Fruit fly (Drosophila melanogaster) whole organism, embryonic: ENCODE data around the gene CkIIalpha-i3.

Experiments used
- Bteb2 ChIP-seq: fragments of 200-800 bp; sonication (Bioruptor generic); optimal IDR thresholded peaks from 2 replicates; lab custom pipeline; 2016; ENCODE audit warnings: missing biosample characterization, missing genetic modification characterization
- CG10147 ChIP-seq: fragments of 200-800 bp; sonication (Bioruptor generic); optimal IDR thresholded peaks from 2 replicates; lab custom pipeline; 2019; ENCODE audit warnings: missing biosample characterization, mild to moderate bottlenecking, missing genetic modification characterization, moderate library complexity
- CG10209 ChIP-seq: fragments of 200-800 bp; sonication (Bioruptor generic); optimal IDR thresholded peaks from 3 replicates; lab custom pipeline; 2017; ENCODE audit warnings: missing biosample characterization, mild to moderate bottlenecking, missing genetic modification characterization, missing genetic modification reagents
- CG10267 ChIP-seq: fragments of 200-800 bp; sonication (Bioruptor generic); optimal IDR thresholded peaks from 2 replicates; lab custom pipeline; 2018; ENCODE audit warnings: missing biosample characterization, mild to moderate bottlenecking, missing genetic modification characterization, moderate library complexity
- CG11093 ChIP-seq: fragments of 200-800 bp; sonication (Bioruptor generic); IDR thresholded peaks from 3 replicates; pipeline ENCODE4 v1.3.6; 2022; ENCODE audit warnings: missing biosample characterization, missing genetic modification characterization
- CG12236 ChIP-seq: fragments of 200-800 bp; sonication (Bioruptor generic); optimal IDR thresholded peaks from 2 replicates; lab custom pipeline; 2016; ENCODE audit warnings: missing biosample characterization, missing genetic modification characterization
- CG3065 ChIP-seq: fragments of 200-800 bp; sonication (Bioruptor generic); optimal IDR thresholded peaks from 2 replicates; lab custom pipeline; 2016; ENCODE audit warnings: missing biosample characterization, missing genetic modification characterization
- CG34422 ChIP-seq: fragments of 200-800 bp; sonication (Bioruptor generic); IDR thresholded peaks from 3 replicates; pipeline ENCODE4 v1.3.6; 2022; ENCODE audit warnings: missing biosample characterization, missing genetic modification characterization
- CG42726 ChIP-seq: fragments of 200-800 bp; sonication (Bioruptor generic); IDR thresholded peaks from 2 replicates; pipeline ENCODE4 v1.3.6; 2022; ENCODE audit warnings: missing biosample characterization, missing genetic modification characterization; ENCODE audit not compliant: partially characterized antibody
- CG4707 ChIP-seq: fragments of 200-800 bp; sonication (Bioruptor generic); optimal IDR thresholded peaks from 2 replicates; lab custom pipeline; 2018; ENCODE audit warnings: missing biosample characterization, mild to moderate bottlenecking, missing genetic modification characterization, moderate library complexity
- CG4820 ChIP-seq: fragments of 200-800 bp; sonication (Bioruptor generic); optimal IDR thresholded peaks from 3 replicates; lab custom pipeline; 2016; ENCODE audit warnings: missing biosample characterization, missing genetic modification characterization
- CG5245 ChIP-seq: fragments of 200-800 bp; sonication (Bioruptor generic); optimal IDR thresholded peaks from 3 replicates; lab custom pipeline; 2016; ENCODE audit warnings: missing biosample characterization, missing genetic modification characterization
- CG6854 ChIP-seq: fragments of 200-800 bp; sonication (Bioruptor generic); optimal IDR thresholded peaks from 3 replicates; lab custom pipeline; 2017; ENCODE audit warnings: missing biosample characterization, mild to moderate bottlenecking, missing genetic modification characterization
- CG7839 ChIP-seq: fragments of 200-800 bp; sonication (Bioruptor generic); optimal IDR thresholded peaks from 3 replicates; lab custom pipeline; 2018; ENCODE audit warnings: missing biosample characterization, mild to moderate bottlenecking, missing genetic modification characterization, moderate library complexity
- CG8281 ChIP-seq: fragments of 200-800 bp; sonication (Bioruptor generic); optimal IDR thresholded peaks from 2 replicates; lab custom pipeline; 2018; ENCODE audit warnings: missing biosample characterization, mild to moderate bottlenecking, missing genetic modification characterization, moderate library complexity
- CG9797 ChIP-seq: fragments of 200-800 bp; sonication (Bioruptor generic); optimal IDR thresholded peaks from 3 replicates; lab custom pipeline; 2018; ENCODE audit warnings: missing biosample characterization, mild to moderate bottlenecking, missing genetic modification characterization
- D19B ChIP-seq: fragments of 200-800 bp; sonication (Bioruptor generic); optimal IDR thresholded peaks from 2 replicates; lab custom pipeline; 2017; ENCODE audit warnings: missing biosample characterization, mild to moderate bottlenecking, missing genetic modification characterization
- Ets65A ChIP-seq: fragments of 200-800 bp; sonication (Bioruptor generic); peaks from one replicate; lab custom pipeline; 2016; ENCODE audit warnings: missing biosample characterization, missing genetic modification characterization
- Fer3 ChIP-seq: fragments of 200-800 bp; sonication (Bioruptor generic); optimal IDR thresholded peaks from 2 replicates; lab custom pipeline; 2018; ENCODE audit warnings: missing biosample characterization, mild to moderate bottlenecking, missing genetic modification characterization, moderate library complexity
- H15 ChIP-seq: fragments of 200-800 bp; sonication (Bioruptor generic); IDR thresholded peaks from 3 replicates; pipeline ENCODE4 v1.3.6; 2022; ENCODE audit warnings: missing biosample characterization, missing genetic modification characterization
- HLH54F ChIP-seq: fragments of 200-800 bp; sonication (Bioruptor generic); optimal IDR thresholded peaks from 3 replicates; lab custom pipeline; 2016; ENCODE audit warnings: missing biosample characterization, missing genetic modification characterization
- Hand ChIP-seq: fragments of 200-800 bp; sonication (Bioruptor generic); optimal IDR thresholded peaks from 2 replicates; lab custom pipeline; 2017; ENCODE audit warnings: mild to moderate bottlenecking, missing biosample characterization, missing genetic modification reagents, missing genetic modification characterization
- Jarid2 ChIP-seq: fragments of 200-800 bp; sonication (Bioruptor generic); optimal IDR thresholded peaks from 3 replicates; lab custom pipeline; 2017; ENCODE audit warnings: mild to moderate bottlenecking, missing biosample characterization, missing genetic modification reagents, missing genetic modification characterization
- Pdp1 ChIP-seq, 2 experiments: fragments of 200-800 bp; sonication (Bioruptor generic); optimal IDR thresholded peaks; 3 replicates each; lab custom pipeline; 2016; ENCODE audit warnings: missing biosample characterization in 2 of 2, missing genetic modification characterization in 2 of 2, mild to moderate bottlenecking in 1 of 2, moderate library complexity in 1 of 2
- Ptx1 ChIP-seq: fragments of 200-800 bp; sonication (Bioruptor generic); IDR thresholded peaks from 2 replicates; pipeline ENCODE4 v1.3.6; 2022; ENCODE audit warnings: missing biosample characterization, missing genetic modification characterization
- Scr ChIP-seq: fragments of 200-800 bp; sonication (Bioruptor generic); IDR thresholded peaks from 2 replicates; pipeline ENCODE4 v1.3.6; 2022; ENCODE audit warnings: missing biosample characterization, missing genetic modification characterization; ENCODE audit not compliant: partially characterized antibody
- Sox102F ChIP-seq: fragments of 200-800 bp; sonication (Bioruptor generic); optimal IDR thresholded peaks from 2 replicates; lab custom pipeline; 2018; ENCODE audit warnings: missing biosample characterization, mild to moderate bottlenecking, missing genetic modification characterization, moderate library complexity
- ash1 ChIP-seq: fragments of 200-800 bp; sonication (Bioruptor generic); optimal IDR thresholded peaks from 2 replicates; lab custom pipeline; 2018; ENCODE audit warnings: missing biosample characterization, mild to moderate bottlenecking, missing genetic modification characterization
- az2 ChIP-seq: fragments of 200-800 bp; sonication (Bioruptor generic); optimal IDR thresholded peaks from 3 replicates; lab custom pipeline; 2016; ENCODE audit warnings: missing biosample characterization, missing genetic modification characterization
- cad ChIP-seq: fragments of >200 bp; optimal IDR thresholded peaks from 2 replicates; lab custom pipeline; 2017; ENCODE audit warnings: missing biosample characterization, missing genetic modification characterization
- cato ChIP-seq: fragments of 200-800 bp; sonication (Bioruptor generic); optimal IDR thresholded peaks from 2 replicates; lab custom pipeline; 2016; ENCODE audit warnings: missing biosample characterization, missing genetic modification characterization, borderline replicate concordance
- crp ChIP-seq, 2 experiments: fragments of 200-800 bp; sonication (Bioruptor generic); optimal IDR thresholded peaks; 2 replicates in 1 of 2; 3 replicates in 1 of 2; lab custom pipeline; 2017; ENCODE audit warnings: missing biosample characterization in 2 of 2, missing genetic modification characterization in 2 of 2, mild to moderate bottlenecking in 1 of 2, moderate library complexity in 1 of 2
- dan ChIP-seq: fragments of 200-800 bp; sonication (Bioruptor generic); IDR thresholded peaks from 2 replicates; pipeline ENCODE4 v1.3.6; 2022; ENCODE audit warnings: missing biosample characterization, missing genetic modification characterization
- ewg ChIP-seq: fragments of 200-800 bp; sonication (Bioruptor generic); optimal IDR thresholded peaks from 3 replicates; lab custom pipeline; 2017; ENCODE audit warnings: mild to moderate bottlenecking, missing biosample characterization, missing genetic modification reagents, missing genetic modification characterization
- gfzf ChIP-seq: fragments of 200-800 bp; sonication (Bioruptor generic); optimal IDR thresholded peaks from 2 replicates; lab custom pipeline; 2016; ENCODE audit warnings: missing biosample characterization, mild to moderate bottlenecking, missing genetic modification characterization, moderate library complexity
- gt ChIP-seq: fragments of 200-800 bp; sonication (Bioruptor generic); IDR thresholded peaks from 2 replicates; pipeline ENCODE4 v1.3.6; 2022; ENCODE audit warnings: missing biosample characterization, missing genetic modification characterization
- jigr1 ChIP-seq: fragments of 200-800 bp; sonication (Bioruptor generic); IDR thresholded peaks from 3 replicates; pipeline ENCODE4 v1.3.6; 2022; ENCODE audit warnings: missing biosample characterization, missing genetic modification characterization
- jing ChIP-seq: fragments of 200-800 bp; sonication (Bioruptor generic); optimal IDR thresholded peaks from 2 replicates; lab custom pipeline; 2018; ENCODE audit warnings: missing biosample characterization, mild to moderate bottlenecking, missing genetic modification characterization
- nmo ChIP-seq: fragments of 200-800 bp; sonication (Bioruptor generic); optimal IDR thresholded peaks from 2 replicates; lab custom pipeline; 2018; ENCODE audit warnings: missing biosample characterization, mild to moderate bottlenecking, missing genetic modification characterization, moderate library complexity
- onecut ChIP-seq: fragments of 200-800 bp; sonication (Bioruptor generic); IDR thresholded peaks from 2 replicates; pipeline ENCODE4 v1.3.6; 2022; ENCODE audit warnings: missing biosample characterization, missing genetic modification characterization
- pan ChIP-seq, 4 experiments: fragments of >200 bp in 3 of 4; fragments of 200-800 bp in 1 of 4; sonication (Bioruptor generic) in 1 of 4; optimal IDR thresholded peaks in 3 of 4; IDR thresholded peaks in 1 of 4; 2 replicates each; pipeline versions ENCODE4 v1.3.6 to Lab custom; 2017 to 2022; ENCODE audit warnings: missing biosample characterization in 2 of 4, missing genetic modification characterization in 2 of 4, mixed read lengths in 1 of 4
- pzg ChIP-seq: fragments of 200-800 bp; sonication (Bioruptor generic); optimal IDR thresholded peaks from 3 replicates; lab custom pipeline; 2018; ENCODE audit warnings: missing biosample characterization, mild to moderate bottlenecking, missing genetic modification characterization, moderate library complexity
- rib ChIP-seq: fragments of 200-800 bp; sonication (Bioruptor generic); IDR thresholded peaks from 2 replicates; pipeline ENCODE4 v1.3.6; 2022; ENCODE audit warnings: missing biosample characterization, missing genetic modification characterization
- sens ChIP-seq: fragments of 200-800 bp; sonication (Bioruptor generic); peaks from one replicate; lab custom pipeline; 2016; ENCODE audit warnings: missing biosample characterization, missing genetic modification characterization
- sug ChIP-seq: fragments of 200-800 bp; optimal IDR thresholded peaks from 2 replicates; lab custom pipeline; 2019; ENCODE audit warnings: missing biosample characterization, mild to moderate bottlenecking, missing genetic modification characterization, moderate library complexity
- tll ChIP-seq, 2 experiments: fragments of 200-800 bp in 1 of 2; fragments of >200 bp in 1 of 2; sonication (Bioruptor generic) in 1 of 2; optimal IDR thresholded peaks; 2 replicates each; lab custom pipeline; 2017 to 2019; ENCODE audit warnings: missing biosample characterization in 2 of 2, missing genetic modification characterization in 2 of 2, mild to moderate bottlenecking in 1 of 2, moderate library complexity in 1 of 2
- ttk ChIP-seq: fragments of 200-800 bp; sonication (Bioruptor generic); IDR thresholded peaks from 2 replicates; pipeline ENCODE4 v2.1.2; 2022; ENCODE audit warnings: missing biosample characterization, missing genetic modification characterization
- tx ChIP-seq: fragments of 200-800 bp; sonication (Bioruptor generic); optimal IDR thresholded peaks from 2 replicates; lab custom pipeline; 2016; ENCODE audit warnings: missing biosample characterization, missing genetic modification characterization
- yki ChIP-seq: fragments of >200 bp; optimal IDR thresholded peaks from 3 replicates; lab custom pipeline; 2018
- zfh1 ChIP-seq: fragments of 200-800 bp; sonication (Bioruptor generic); IDR thresholded peaks from 3 replicates; pipeline ENCODE4 v1.3.6; 2022; ENCODE audit warnings: missing biosample characterization, missing genetic modification characterization
- zfh2 ChIP-seq: fragments of 200-800 bp; sonication (Bioruptor generic); optimal IDR thresholded peaks from 2 replicates; lab custom pipeline; 2016; ENCODE audit warnings: missing biosample characterization, missing genetic modification characterization

The CkIIalpha-i3 gene

DNA sequence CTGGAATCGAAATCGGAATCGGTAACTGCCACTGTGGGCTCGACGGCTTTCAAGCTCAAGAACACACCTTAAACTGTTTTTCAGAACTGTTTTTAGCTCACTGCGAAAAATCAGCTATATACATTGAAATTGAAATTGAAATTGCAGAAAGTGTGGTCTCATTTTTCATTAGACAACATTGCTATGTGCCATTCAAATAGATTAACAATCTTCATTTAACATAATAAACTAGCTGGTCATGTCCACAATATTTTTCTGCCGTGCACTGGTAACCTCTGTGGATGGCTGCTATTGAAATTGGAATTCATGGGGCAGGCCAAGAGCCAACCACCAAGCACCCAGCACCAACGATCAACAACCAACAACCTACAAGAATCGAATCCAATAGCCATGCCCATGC is 25.5 kb upstream of the CkIIalpha-i3 start (continued):
- no peak for TF ChIP-seq crp (GFP tag; optimal IDR thresholded peaks at IDR 0.05; lab: Kevin White, UChicago)
- no peak for TF ChIP-seq tll (GFP tag; optimal IDR thresholded peaks at IDR 0.05; lab: Kevin White, UChicago)
- TF ChIP-seq HLH54F = no peak
- no peak for TF ChIP-seq CG10147 (GFP tag; lab: Kevin White, UChicago)
- TF ChIP-seq gt (GFP tag; lab: Robert Waterston, UW) = no peak
- no peak for TF ChIP-seq CG6854 (GFP tag; lab: Kevin White, UChicago)
- peak; percentile 84 for TF ChIP-seq sens (GFP tag; lab: Kevin White, UChicago)
- TF ChIP-seq sug (tag; lab: Kevin White, UChicago) = no peak
- no peak for TF ChIP-seq yki (lab: Kevin White, UChicago)
- TF ChIP-seq Fer3 (tag; lab: Kevin White, UChicago) = no peak
- no peak for TF ChIP-seq D19B (GFP tag; lab: Kevin White, UChicago)
- no peak for TF ChIP-seq pan (optimal IDR thresholded peaks at IDR 0.05; lab: Kevin White, UChicago)
- TF ChIP-seq pan (GFP tag; optimal IDR thresholded peaks at IDR 0.05 in 1 of 2, IDR thresholded peaks at IDR 0.05 in 1 of 2) = no peak
- no peak for TF ChIP-seq tx
- TF ChIP-seq CG7839 (tag; lab: Kevin White, UChicago) = peak; percentile 9
- no peak for TF ChIP-seq dan (GFP tag; lab: Robert Waterston, UW)
- TF ChIP-seq Sox102F = no peak
- TF ChIP-seq rib = no peak
- no peak for TF ChIP-seq ttk (GFP tag; lab: Robert Waterston, UW)
- peak in 1 of 2 experiments; percentile 24 for TF ChIP-seq Pdp1 (GFP tag; optimal IDR thresholded peaks at IDR 0.05; lab: Kevin White, UChicago)
- TF ChIP-seq ash1 (GFP tag; lab: Kevin White, UChicago) = no peak
- no peak for TF ChIP-seq jing (GFP tag; lab: Kevin White, UChicago)
- no peak for TF ChIP-seq CG3065 (GFP tag; lab: Kevin White, UChicago)
- peak; percentile 31 for TF ChIP-seq nmo
- no peak for TF ChIP-seq CG12236 (GFP tag; lab: Kevin White, UChicago)
- no peak for TF ChIP-seq CG8281 (tag; lab: Kevin White, UChicago)
- TF ChIP-seq az2 (GFP tag; lab: Kevin White, UChicago) = no peak
- TF ChIP-seq Scr (GFP tag; lab: Robert Waterston, UW) = no peak
- no peak for TF ChIP-seq onecut
- TF ChIP-seq pzg = no peak
- TF ChIP-seq cato (GFP tag; lab: Kevin White, UChicago) = no peak
- TF ChIP-seq jigr1 (GFP tag; lab: Robert Waterston, UW) = no peak
- TF ChIP-seq Bteb2 (GFP tag; lab: Kevin White, UChicago) = no peak
- TF ChIP-seq CG10209 (GFP tag; lab: Kevin White, UChicago) = no peak
- no peak for TF ChIP-seq CG4707 (GFP tag; lab: Kevin White, UChicago)
- no peak for TF ChIP-seq gfzf
- peak; percentile 78 for TF ChIP-seq Ets65A
- TF ChIP-seq CG11093 (GFP tag; lab: Robert Waterston, UW) = no peak
- no peak for TF ChIP-seq CG9797 (GFP tag; lab: Kevin White, UChicago)
- no peak for TF ChIP-seq zfh2 (GFP tag; lab: Kevin White, UChicago)
- 0 out of 3 replicates have a peak, but pooled peaks have one; percentile 18 for TF ChIP-seq zfh1
- TF ChIP-seq Hand = no peak
- TF ChIP-seq CG10267 (tag; lab: Kevin White, UChicago) = peak; percentile 15
- no peak for TF ChIP-seq ewg
- TF ChIP-seq CG34422 (GFP tag; lab: Robert Waterston, UW) = 0 out of 3 replicates have a peak, but pooled peaks have one; percentile 33
- TF ChIP-seq CG5245 (GFP tag; lab: Kevin White, UChicago) = peak; percentile 2
- no peak for TF ChIP-seq CG4820 (GFP tag; lab: Kevin White, UChicago)
- no peak for TF ChIP-seq CG42726 (GFP tag; lab: Robert Waterston, UW)
- TF ChIP-seq Ptx1 (GFP tag; lab: Robert Waterston, UW) = no peak
- no peak for TF ChIP-seq Jarid2 (GFP tag; lab: Kevin White, UChicago)
- TF ChIP-seq H15 = no peak
- TF ChIP-seq cad (GFP tag; lab: Kevin White, UChicago) = no peak
